Fruit fly (Drosophila melanogaster) S2 (cell line): ENCODE measurements around the gene UBL3.

Experiments used
- CG8478 ChIP-seq: fragments of >200 bp; optimal IDR thresholded peaks from 2 replicates; lab custom pipeline; 2018
- CTCF ChIP-seq, 2 experiments: fragments of >200 bp; optimal IDR thresholded peaks; 2 replicates each; lab custom pipeline; 2018

Gene UBL3

dm6 chrX:15802880-15803650 lies 49.9 kb downstream of the UBL3 start:
- TF ChIP-seq CTCF (optimal IDR thresholded peaks at IDR 0.05; lab: Kevin White, UChicago) (no peak), CG8478 (no peak)
